Fruit fly (Drosophila melanogaster): Measurements from ENCODE around the gene CG11037.

DNA sequence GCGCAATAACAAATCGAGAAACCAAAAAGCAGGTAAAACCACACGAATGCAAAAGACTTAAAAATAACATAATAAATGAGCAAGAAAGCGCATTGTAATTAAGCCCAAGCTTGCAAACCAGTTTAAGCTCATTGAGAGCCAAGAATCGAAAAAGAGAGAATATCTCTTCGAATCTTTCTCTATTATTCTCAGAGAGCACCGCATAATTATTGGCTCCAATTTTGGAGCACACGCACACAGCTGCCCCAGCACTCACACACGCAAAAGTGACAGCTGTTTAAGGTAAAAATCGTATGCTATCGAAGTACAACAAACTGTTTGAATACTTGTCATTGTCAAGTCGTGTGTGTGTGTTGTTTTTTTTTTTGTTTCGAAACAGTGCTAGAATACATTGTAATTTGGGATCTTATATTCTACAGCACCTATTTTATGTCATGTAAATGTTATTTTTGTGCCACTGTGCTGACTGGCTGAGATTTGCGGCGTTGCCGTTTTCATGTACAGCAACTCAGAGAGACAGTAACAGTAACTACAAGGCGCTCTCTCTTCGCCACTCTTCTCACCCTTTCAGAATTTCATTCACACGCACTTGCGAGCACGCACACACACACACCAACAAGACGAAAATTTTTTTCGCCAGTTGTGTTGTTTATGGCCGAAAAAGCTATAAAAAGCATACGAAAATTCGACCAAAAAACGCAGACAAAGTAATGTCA lies 48.4 kb upstream of the CG11037 start:
- TF ChIP-seq Crg-1 (GFP tag; optimal IDR thresholded peaks at IDR 0.05), result no peak
- no peak for TF ChIP-seq kay (GFP tag; ENCODE audit: borderline replicate concordance)
- TF ChIP-seq Clk (GFP tag; optimal IDR thresholded peaks at IDR 0.05), result no peak
- TF ChIP-seq CG7045 (GFP tag; optimal IDR thresholded peaks at IDR 0.05), result no peak
- TF ChIP-seq Mnt (GFP tag; optimal IDR thresholded peaks at IDR 0.05), result no peak
- TF ChIP-seq ovo (GFP tag; optimal IDR thresholded peaks at IDR 0.05), result no peak
- TF ChIP-seq cnc (optimal IDR thresholded peaks at IDR 0.05), result no peak
- TF ChIP-seq CG14711 (tag; optimal IDR thresholded peaks at IDR 0.05), result peak; percentile 16

Data from whole organism, adult.